Worm (Caenorhabditis elegans) whole organism, L4 larva: Measurements from ENCODE around the gene Y62H9A.11.

Source experiments
- ZK546.5 ChIP-seq, 2 experiments: sonication (generic microtip); optimal IDR thresholded peaks; 2 replicates each; lab custom pipeline; 2017; ENCODE audit warnings: missing biosample characterization in 2 of 2, missing genetic modification characterization in 2 of 2
- cey-2 ChIP-seq: sonication (generic microtip); optimal IDR thresholded peaks from 3 replicates; lab custom pipeline; 2017; ENCODE audit warnings: missing genetic modification characterization, mild to moderate bottlenecking, missing compliant biosample characterization, antibody characterized with exemption, borderline replicate concordance; ENCODE audit not compliant: insufficient read depth
- duxl-1 ChIP-seq: sonication (generic microtip); optimal IDR thresholded peaks from 2 replicates; lab custom pipeline; 2016; ENCODE audit warnings: mild to moderate bottlenecking, missing genetic modification characterization, moderate library complexity, missing compliant biosample characterization; ENCODE audit not compliant: poor library complexity
- egl-43 ChIP-seq: fragments of 200-800 bp; sonication (Bioruptor generic); IDR thresholded peaks from 2 replicates; pipeline ENCODE4 v1.3.6; 2022; ENCODE audit warnings: missing genetic modification reagents, missing genetic modification characterization, missing compliant biosample characterization
- jun-1 ChIP-seq: fragments of 150-350 bp; optimal IDR thresholded peaks from 2 replicates; lab custom pipeline; 2014; ENCODE audit warnings: missing biosample characterization, missing genetic modification reagents, missing genetic modification characterization
- lin-1 ChIP-seq: fragments of 200-800 bp; sonication (Bioruptor generic); IDR thresholded peaks from 2 replicates; pipeline ENCODE4 v1.3.6; 2022; ENCODE audit warnings: missing genetic modification reagents, missing genetic modification characterization, missing compliant biosample characterization
- mdl-1 ChIP-seq, 2 experiments: fragments of 150-350 bp in 1 of 2; sonication (generic microtip) in 1 of 2; optimal IDR thresholded peaks; 2 replicates each; lab custom pipeline; 2014 to 2017; ENCODE audit warnings: missing biosample characterization in 2 of 2, missing genetic modification characterization in 2 of 2
- nhr-28 ChIP-seq: fragments of 150-350 bp; optimal IDR thresholded peaks from 2 replicates; lab custom pipeline; 2014; ENCODE audit warnings: missing biosample characterization, missing genetic modification characterization
- nhr-77 ChIP-seq: fragments of 150-350 bp; optimal IDR thresholded peaks from 2 replicates; lab custom pipeline; 2014; ENCODE audit warnings: missing biosample characterization, missing genetic modification characterization
- pqm-1 ChIP-seq: sonication (generic microtip); optimal IDR thresholded peaks from 2 replicates; lab custom pipeline; 2017; ENCODE audit warnings: missing biosample characterization, missing genetic modification characterization
- unc-39 ChIP-seq: sonication (generic microtip); optimal IDR thresholded peaks from 2 replicates; lab custom pipeline; 2017; ENCODE audit warnings: missing biosample characterization, missing genetic modification characterization
- ztf-11 ChIP-seq: fragments of 150-350 bp; optimal IDR thresholded peaks from 2 replicates; lab custom pipeline; 2014; ENCODE audit warnings: missing biosample characterization, missing genetic modification characterization

- no peak for TF ChIP-seq ZK546.5 (tag; optimal IDR thresholded peaks at IDR 0.05; lab: Kevin White, UChicago)
- TF ChIP-seq jun-1: no peak
- TF ChIP-seq cey-2: no peak
- no peak for TF ChIP-seq lin-1 (GFP tag; lab: Robert Waterston, UW)
- no peak for TF ChIP-seq ztf-11 (tag; lab: Kevin White, UChicago)
- no peak for TF ChIP-seq mdl-1 (tag; optimal IDR thresholded peaks at IDR 0.05; lab: Kevin White, UChicago)
- TF ChIP-seq duxl-1 (tag; lab: Kevin White, UChicago): no peak
- no peak for TF ChIP-seq egl-43
- TF ChIP-seq pqm-1 (tag; lab: Kevin White, UChicago): no peak
- no peak for TF ChIP-seq nhr-77 (tag; lab: Kevin White, UChicago)
- TF ChIP-seq nhr-28 (tag; lab: Kevin White, UChicago): no peak
- no peak for TF ChIP-seq unc-39 (tag; lab: Kevin White, UChicago)
Observed at ce11 chrX:11953229-11953628, 46.1 kb upstream of the Y62H9A.11 start, which contains the start of gene T08D10.4.
